Worm (Caenorhabditis elegans): ENCODE data around the gene C37E2.10.

C37E2.10 gene

DNA sequence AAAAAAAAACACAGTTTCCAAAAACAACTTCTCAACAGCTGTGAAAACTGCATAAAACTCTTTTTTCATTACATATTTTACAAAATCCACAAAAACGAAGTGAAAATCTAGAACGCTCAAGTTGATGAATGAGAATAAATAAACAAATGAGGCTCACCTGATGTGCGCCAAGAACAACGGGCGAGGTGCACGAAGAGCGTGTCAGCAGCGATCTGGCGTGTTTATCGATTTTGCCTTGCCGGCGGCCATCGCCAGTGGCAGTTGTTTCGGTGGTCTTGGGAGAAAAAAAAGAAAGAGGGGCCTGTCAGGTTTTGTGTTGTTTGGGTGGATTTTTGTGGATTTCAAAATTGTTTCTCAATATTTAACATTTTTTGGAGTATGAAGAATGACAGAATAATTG lies 4.9 kb upstream of the C37E2.10 start, which contains the start of gene idhb-1 (continued):
- TF ChIP-seq lin-29 (GFP tag; IDR thresholded peaks at IDR 0.05): no peak
- TF ChIP-seq daf-19 (GFP tag; conservative IDR thresholded peaks at IDR 0.05): no peak
- peak; percentile 1 for TF ChIP-seq snpc-4 (tag; optimal IDR thresholded peaks at IDR 0.05)
- TF ChIP-seq nhr-10 (tag; optimal IDR thresholded peaks at IDR 0.05): no peak
- TF ChIP-seq daf-12 (tag; optimal IDR thresholded peaks at IDR 0.05): no peak
- TF ChIP-seq mxl-3 (GFP tag; optimal IDR thresholded peaks at IDR 0.05): peak; percentile 72
- no peak for TF ChIP-seq F44E2.7 (GFP tag; IDR thresholded peaks at IDR 0.05)
- TF ChIP-seq dve-1 (tag; optimal IDR thresholded peaks at IDR 0.05; ENCODE audit: insufficient read depth): peak; percentile 85
- no peak for TF ChIP-seq nhr-42 (GFP tag; IDR thresholded peaks at IDR 0.05)
- no peak for TF ChIP-seq vab-7 (GFP tag; IDR thresholded peaks at IDR 0.05)
- no peak for TF ChIP-seq lir-3 (tag; optimal IDR thresholded peaks at IDR 0.05)
- TF ChIP-seq nhr-237 (tag; optimal IDR thresholded peaks at IDR 0.05): no peak
- TF ChIP-seq pqm-1 (tag; optimal IDR thresholded peaks at IDR 0.05): no peak
- TF ChIP-seq sdz-12 (GFP tag; optimal IDR thresholded peaks at IDR 0.05): no peak
- peak; percentile 54 for TF ChIP-seq nhr-25 (tag; optimal IDR thresholded peaks at IDR 0.05; ENCODE audit: borderline replicate concordance, insufficient read depth)
- no peak for TF ChIP-seq unc-39 (tag; optimal IDR thresholded peaks at IDR 0.05)
- TF ChIP-seq T20F7.1 (GFP tag; optimal IDR thresholded peaks at IDR 0.05): peak; percentile 28
- no peak for TF ChIP-seq madf-9 (GFP tag; conservative IDR thresholded peaks at IDR 0.05)
- TF ChIP-seq daf-8 (GFP tag; IDR thresholded peaks at IDR 0.05): no peak
- TF ChIP-seq zfp-3 (GFP tag; conservative IDR thresholded peaks at IDR 0.05): no peak
- TF ChIP-seq daf-16 (GFP tag; optimal IDR thresholded peaks at IDR 0.05): peak in 1 of 2 experiments; percentile 88
- peak; percentile 72 for TF ChIP-seq daf-16 (tag; optimal IDR thresholded peaks at IDR 0.05)
- no peak for TF ChIP-seq zip-2 (tag; optimal IDR thresholded peaks at IDR 0.05)
- TF ChIP-seq D1046.2 (GFP tag; IDR thresholded peaks at IDR 0.05): no peak
- no peak for TF ChIP-seq dmd-9 (GFP tag; IDR thresholded peaks at IDR 0.05)
- peak; percentile 42; the same call in 1 of the 2 replicates for TF ChIP-seq T26A8.4 (GFP tag; IDR thresholded peaks at IDR 0.05)
- TF ChIP-seq saeg-2 (GFP tag; IDR thresholded peaks at IDR 0.05): no peak
- no peak for TF ChIP-seq ceh-62 (tag; optimal IDR thresholded peaks at IDR 0.05)
- TF ChIP-seq Y105C5A.15 (GFP tag; IDR thresholded peaks at IDR 0.05): no peak
- TF ChIP-seq spr-3 (GFP tag; optimal IDR thresholded peaks at IDR 0.05): peak; percentile 20
- TF ChIP-seq tag-97 (GFP tag; IDR thresholded peaks at IDR 0.05): no peak
- peak; percentile 54; the same call in 1 of the 2 replicates for TF ChIP-seq pha-4 (GFP tag; IDR thresholded peaks at IDR 0.05)
- TF ChIP-seq pha-4 (tag; optimal IDR thresholded peaks at IDR 0.05): no peak
- peak; percentile 51 for TF ChIP-seq ceh-28 (tag; optimal IDR thresholded peaks at IDR 0.05)
- no peak for TF ChIP-seq nhr-111 (GFP tag; optimal IDR thresholded peaks at IDR 0.05)
- no peak for TF ChIP-seq lim-7 (GFP tag; IDR thresholded peaks at IDR 0.05)
- no peak for TF ChIP-seq ZK546.5 (tag; optimal IDR thresholded peaks at IDR 0.05)
- TF ChIP-seq skn-1 (tag; optimal IDR thresholded peaks at IDR 0.05): no peak
- TF ChIP-seq tra-1 (GFP tag; IDR thresholded peaks at IDR 0.05): no peak
- TF ChIP-seq mep-1 (tag; optimal IDR thresholded peaks at IDR 0.05): peak; percentile 90
- TF ChIP-seq mdl-1 (tag; optimal IDR thresholded peaks at IDR 0.05): peak in 1 of 2 experiments; percentile 61
- TF ChIP-seq ztf-11 (tag; optimal IDR thresholded peaks at IDR 0.05): no peak
- TF ChIP-seq lin-39 (tag; optimal IDR thresholded peaks at IDR 0.05): no peak
- no peak for TF ChIP-seq Y75B8A.6 (GFP tag; IDR thresholded peaks at IDR 0.05)
- TF ChIP-seq zag-1 (tag; optimal IDR thresholded peaks at IDR 0.05): no peak
- TF ChIP-seq fos-1 (tag; optimal IDR thresholded peaks at IDR 0.05): no peak
- no peak for TF ChIP-seq lin-1 (GFP tag; IDR thresholded peaks at IDR 0.05)
- no peak for TF ChIP-seq set-16 (GFP tag; IDR thresholded peaks at IDR 0.05)
- TF ChIP-seq lin-15B (tag; optimal IDR thresholded peaks at IDR 0.05): no peak
- no peak for TF ChIP-seq nhr-48 (tag; optimal IDR thresholded peaks at IDR 0.05)
- no peak for TF ChIP-seq Y5F2A.4 (GFP tag; optimal IDR thresholded peaks at IDR 0.05)
- TF ChIP-seq nhr-76 (tag; optimal IDR thresholded peaks at IDR 0.05): no peak
- TF ChIP-seq hmg-1.1 (GFP tag; IDR thresholded peaks at IDR 0.05): peak; percentile 71; the same call in 1 of the 2 replicates

All from whole organism, L4 larva.